Worm (Caenorhabditis elegans) whole organism, L1 larva: ENCODE measurements around the gene Y43C5A.4.

Experiments
- C16A3.4 ChIP-seq: fragments of 150-350 bp; optimal IDR thresholded peaks from 2 replicates; lab custom pipeline; 2014; ENCODE audit warnings: missing biosample characterization, missing genetic modification characterization
- C34B4.2 ChIP-seq: sonication (generic microtip); optimal IDR thresholded peaks from 2 replicates; lab custom pipeline; 2017; ENCODE audit warnings: mild to moderate bottlenecking, missing genetic modification characterization, missing compliant biosample characterization
- F16B12.6 ChIP-seq: fragments of 150-350 bp; optimal IDR thresholded peaks from 2 replicates; lab custom pipeline; 2014; ENCODE audit warnings: missing biosample characterization, missing genetic modification characterization
- ama-1 ChIP-seq: fragments of 150-350 bp; optimal IDR thresholded peaks from 2 replicates; lab custom pipeline; 2014
- ceh-8 ChIP-seq: fragments of 200-800 bp; sonication (Bioruptor generic); optimal IDR thresholded peaks from 2 replicates; lab custom pipeline; 2018; ENCODE audit warnings: mild to moderate bottlenecking, missing genetic modification characterization, moderate library complexity, missing compliant biosample characterization
- ceh-90 ChIP-seq: sonication (generic microtip); optimal IDR thresholded peaks from 2 replicates; lab custom pipeline; 2016; ENCODE audit warnings: missing genetic modification characterization, missing compliant biosample characterization
- dpl-1 ChIP-seq, 3 experiments: fragments of 150-350 bp in 2 of 3; sonication (generic microtip) in 1 of 3; optimal IDR thresholded peaks; 2 replicates each; lab custom pipeline; 2014 to 2017; ENCODE audit warnings: missing biosample characterization in 3 of 3, missing genetic modification characterization in 3 of 3, missing genetic modification reagents in 3 of 3
- efl-1 ChIP-seq, 4 experiments: fragments of 150-350 bp; optimal IDR thresholded peaks in 3 of 4; peaks in 1 of 4; 1 replicate in 1 of 4; 2 replicates in 3 of 4; lab custom pipeline; 2014; ENCODE audit warnings: missing biosample characterization in 2 of 4, missing genetic modification characterization in 2 of 4, missing genetic modification reagents in 2 of 4
- egl-13 ChIP-seq: sonication (generic microtip); optimal IDR thresholded peaks from 2 replicates; lab custom pipeline; 2016; ENCODE audit warnings: missing genotype, missing genetic modification reagents, missing genetic modification characterization, missing compliant biosample characterization
- egl-27 ChIP-seq, 2 experiments: fragments of 150-350 bp in 1 of 2; sonication (generic microtip); optimal IDR thresholded peaks; 3 replicates each; lab custom pipeline; 2017 to 2018; ENCODE audit warnings: missing biosample characterization in 2 of 2, missing genetic modification characterization in 2 of 2, missing genetic modification reagents in 2 of 2
- elt-2 ChIP-seq: sonication (generic microtip); optimal IDR thresholded peaks from 2 replicates; lab custom pipeline; 2016; ENCODE audit warnings: missing genetic modification characterization, mild to moderate bottlenecking, inconsistent platforms, missing compliant biosample characterization, missing genetic modification reagents
- elt-3 ChIP-seq, 6 experiments: fragments of 150-350 bp in 1 of 6; sonication (generic microtip); optimal IDR thresholded peaks; 2 replicates each; lab custom pipeline; 2017 to 2018; ENCODE audit warnings: missing biosample characterization in 6 of 6, missing genetic modification characterization in 6 of 6, inconsistent platforms in 1 of 6
- ets-5 ChIP-seq: fragments of 200-800 bp; sonication (Bioruptor generic); IDR thresholded peaks from 2 replicates; pipeline ENCODE4 v1.3.6; 2022; ENCODE audit warnings: missing genetic modification characterization, missing compliant biosample characterization
- fos-1 ChIP-seq: fragments of 150-350 bp; optimal IDR thresholded peaks from 2 replicates; lab custom pipeline; 2014; ENCODE audit warnings: missing biosample characterization, missing genetic modification characterization
- hlh-17 ChIP-seq: fragments of 200-800 bp; sonication (Bioruptor generic); optimal IDR thresholded peaks from 2 replicates; lab custom pipeline; 2018; ENCODE audit warnings: missing genetic modification characterization, mild to moderate bottlenecking, missing compliant biosample characterization, moderate library complexity, borderline replicate concordance
- hlh-4 ChIP-seq: sonication (generic microtip); optimal IDR thresholded peaks from 2 replicates; lab custom pipeline; 2016; ENCODE audit warnings: mild to moderate bottlenecking, missing genetic modification characterization, missing compliant biosample characterization
- hpl-2 ChIP-seq: fragments of 150-350 bp; optimal IDR thresholded peaks from 2 replicates; lab custom pipeline; 2014; ENCODE audit warnings: missing biosample characterization, missing genetic modification reagents, missing genetic modification characterization
- lin-13 ChIP-seq: fragments of 150-350 bp; optimal IDR thresholded peaks from 2 replicates; lab custom pipeline; 2014; ENCODE audit warnings: missing biosample characterization, missing genetic modification reagents, missing genetic modification characterization
- lin-14 ChIP-seq: fragments of 200-800 bp; sonication (Bioruptor generic); optimal IDR thresholded peaks from 2 replicates; lab custom pipeline; 2018; ENCODE audit warnings: mild to moderate bottlenecking, missing genetic modification characterization, moderate library complexity, missing compliant biosample characterization
- lin-15B ChIP-seq: fragments of 150-350 bp; sonication (generic microtip); optimal IDR thresholded peaks from 3 replicates; lab custom pipeline; 2014; ENCODE audit warnings: missing biosample characterization, missing genetic modification characterization
- lir-3 ChIP-seq: sonication (generic microtip); optimal IDR thresholded peaks from 2 replicates; lab custom pipeline; 2016; ENCODE audit warnings: mild to moderate bottlenecking, missing genetic modification characterization, moderate library complexity, missing compliant biosample characterization; ENCODE audit not compliant: poor library complexity
- mab-9 ChIP-seq: fragments of 200-800 bp; sonication (Bioruptor generic); IDR thresholded peaks from 2 replicates; pipeline ENCODE4 v1.3.6; 2022; ENCODE audit warnings: missing genetic modification reagents, missing genetic modification characterization, missing compliant biosample characterization
- mdl-1 ChIP-seq, 2 experiments: fragments of 150-350 bp; optimal IDR thresholded peaks; 2 replicates each; lab custom pipeline; 2014 to 2017; ENCODE audit warnings: missing biosample characterization in 2 of 2, missing genetic modification characterization in 2 of 2, inconsistent platforms in 1 of 2
- mef-2 ChIP-seq: fragments of 150-350 bp; optimal IDR thresholded peaks from 2 replicates; lab custom pipeline; 2014; ENCODE audit warnings: missing biosample characterization, missing genetic modification characterization
- nhr-12 ChIP-seq: sonication (generic microtip); optimal IDR thresholded peaks from 2 replicates; lab custom pipeline; 2017; ENCODE audit warnings: missing biosample characterization, missing genetic modification characterization
- nhr-20 ChIP-seq: sonication (generic microtip); optimal IDR thresholded peaks from 2 replicates; lab custom pipeline; 2016; ENCODE audit warnings: mild to moderate bottlenecking, missing genetic modification characterization, missing compliant biosample characterization
- nhr-237 ChIP-seq: fragments of 150-350 bp; optimal IDR thresholded peaks from 2 replicates; lab custom pipeline; 2014; ENCODE audit warnings: missing biosample characterization, missing genetic modification characterization
- nhr-28 ChIP-seq: fragments of 150-350 bp; optimal IDR thresholded peaks from 2 replicates; lab custom pipeline; 2014; ENCODE audit warnings: missing biosample characterization, missing genetic modification characterization
- nhr-47 ChIP-seq: sonication (generic microtip); optimal IDR thresholded peaks from 2 replicates; lab custom pipeline; 2016; ENCODE audit warnings: mild to moderate bottlenecking, missing genetic modification characterization, moderate library complexity, missing compliant biosample characterization
- nhr-71 ChIP-seq: sonication (generic microtip); optimal IDR thresholded peaks from 2 replicates; lab custom pipeline; 2016; ENCODE audit warnings: mild to moderate bottlenecking, missing genetic modification characterization, moderate library complexity, missing compliant biosample characterization
- nhr-76 ChIP-seq: sonication (generic microtip); optimal IDR thresholded peaks from 2 replicates; lab custom pipeline; 2017; ENCODE audit warnings: missing biosample characterization, missing genetic modification characterization
- nhr-77 ChIP-seq: fragments of 150-350 bp; optimal IDR thresholded peaks from 2 replicates; lab custom pipeline; 2014; ENCODE audit warnings: missing biosample characterization, missing genetic modification characterization
- nhr-90 ChIP-seq: sonication (generic microtip); optimal IDR thresholded peaks from 2 replicates; lab custom pipeline; 2016; ENCODE audit warnings: mild to moderate bottlenecking, missing genetic modification characterization, missing compliant biosample characterization; ENCODE audit not compliant: poor library complexity
- rnt-1 ChIP-seq: sonication (generic microtip); optimal IDR thresholded peaks from 2 replicates; lab custom pipeline; 2016; ENCODE audit warnings: mild to moderate bottlenecking, missing genetic modification characterization, moderate library complexity, missing compliant biosample characterization
- snpc-4 ChIP-seq: fragments of 150-350 bp; optimal IDR thresholded peaks from 2 replicates; lab custom pipeline; 2014; ENCODE audit warnings: missing biosample characterization, missing genetic modification characterization
- sup-37 ChIP-seq: fragments of 200-800 bp; sonication (Bioruptor generic); optimal IDR thresholded peaks from 2 replicates; lab custom pipeline; 2018; ENCODE audit warnings: mild to moderate bottlenecking, missing genetic modification characterization, missing compliant biosample characterization
- tbx-2 ChIP-seq: sonication (generic microtip); optimal IDR thresholded peaks from 2 replicates; lab custom pipeline; 2016; ENCODE audit warnings: missing genetic modification characterization, missing compliant biosample characterization
- unc-30 ChIP-seq: sonication (generic microtip); optimal IDR thresholded peaks from 2 replicates; lab custom pipeline; 2017; ENCODE audit warnings: missing biosample characterization, missing genetic modification characterization
- unc-62 ChIP-seq: fragments of 150-350 bp; optimal IDR thresholded peaks from 2 replicates; lab custom pipeline; 2014; ENCODE audit warnings: missing biosample characterization, missing genetic modification reagents, missing genetic modification characterization
- unc-86 ChIP-seq: sonication (generic microtip); optimal IDR thresholded peaks from 2 replicates; lab custom pipeline; 2016; ENCODE audit warnings: missing genetic modification characterization, missing compliant biosample characterization
- unc-98 ChIP-seq: fragments of 200-800 bp; sonication (Bioruptor generic); IDR thresholded peaks from 2 replicates; pipeline ENCODE4 v1.3.6; 2022; ENCODE audit warnings: missing genetic modification characterization, missing compliant biosample characterization
- vab-15 ChIP-seq: sonication (generic microtip); optimal IDR thresholded peaks from 2 replicates; lab custom pipeline; 2017; ENCODE audit warnings: missing genotype, mild to moderate bottlenecking, missing genetic modification characterization, missing compliant biosample characterization
- zag-1 ChIP-seq: fragments of 150-350 bp; optimal IDR thresholded peaks from 2 replicates; lab custom pipeline; 2014; ENCODE audit warnings: missing biosample characterization, missing genetic modification characterization

Y43C5A.4 gene

DNA sequence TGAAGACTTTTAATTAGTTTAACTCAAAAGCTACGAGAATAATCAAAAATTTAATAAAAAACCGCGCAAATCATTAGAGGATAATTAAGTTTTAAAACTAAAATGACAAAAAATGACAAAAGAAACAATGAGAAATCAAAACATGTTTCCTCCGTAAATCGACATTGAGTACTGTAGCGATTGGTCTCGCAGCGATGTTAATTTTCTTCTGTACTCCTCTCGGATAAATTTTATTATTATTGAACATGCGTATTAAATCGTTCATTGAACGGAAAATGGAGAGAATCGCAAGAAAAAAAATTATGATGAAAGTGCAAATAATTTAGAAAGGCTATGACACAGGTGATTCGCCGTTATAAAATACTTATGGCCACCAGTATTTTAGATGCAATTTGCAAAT, 7.5 kb downstream of the Y43C5A.4 start:
- TF ChIP-seq rnt-1 (tag; lab: Kevin White, UChicago) = no peak
- TF ChIP-seq C16A3.4 (tag; lab: Kevin White, UChicago) = no peak
- TF ChIP-seq hlh-4 (tag; lab: Kevin White, UChicago) = no peak
- no peak for TF ChIP-seq ceh-90
- TF ChIP-seq hlh-17 (GFP tag; lab: Kevin White, UChicago) = no peak
- TF ChIP-seq nhr-76 (tag; lab: Kevin White, UChicago) = no peak
- TF ChIP-seq lin-14 (GFP tag; lab: Kevin White, UChicago) = no peak
- no peak for TF ChIP-seq nhr-237
- no peak for TF ChIP-seq egl-13 (tag; lab: Kevin White, UChicago)
- no peak for TF ChIP-seq F16B12.6 (tag; lab: Kevin White, UChicago)
- no peak for TF ChIP-seq nhr-77 (tag; lab: Kevin White, UChicago)
- no peak for TF ChIP-seq efl-1 (optimal IDR thresholded peaks at IDR 0.05; lab: Kevin White, UChicago)
- no peak for TF ChIP-seq efl-1 (GFP tag; optimal IDR thresholded peaks at IDR 0.05 in 1 of 2; lab: Kevin White, UChicago)
- no peak for TF ChIP-seq mef-2 (tag; lab: Kevin White, UChicago)
- no peak for TF ChIP-seq fos-1 (tag; lab: Kevin White, UChicago)
- TF ChIP-seq nhr-28 (tag; lab: Kevin White, UChicago) = no peak

DNA sequence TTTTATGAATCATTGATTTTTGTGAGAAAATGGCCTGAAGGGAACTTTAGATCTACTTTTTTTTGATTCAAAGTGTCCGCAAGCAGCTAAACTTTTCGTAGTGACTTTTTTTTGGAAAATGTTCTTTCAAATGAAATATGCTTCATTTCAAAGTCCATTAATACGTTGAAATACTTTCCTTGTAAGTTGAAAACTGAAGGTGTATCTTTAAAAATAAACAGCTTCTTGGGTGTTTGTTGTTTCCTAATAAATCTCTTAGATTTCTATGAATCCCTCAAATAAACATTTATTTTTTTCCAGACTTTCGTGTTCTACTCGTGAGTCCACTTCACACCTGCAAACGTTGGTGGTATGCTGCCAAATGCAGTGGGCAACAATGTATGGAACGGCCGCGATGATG, 8.8 kb downstream of the Y43C5A.4 start, which contains the start of gene ebax-1:
Gene ebax-1, plus strand, starts transcription at position 301 of the 400 bp plus-strand sequence.
- TF ChIP-seq snpc-4 (no peak), lin-15B (tag; lab: Kevin White, UChicago) (no peak), dpl-1 (GFP tag; optimal IDR thresholded peaks at IDR 0.05; lab: Kevin White, UChicago) (no peak), lir-3 (no peak), sup-37 (no peak), F16B12.6 (tag; lab: Kevin White, UChicago) (no peak), tbx-2 (tag; lab: Kevin White, UChicago) (no peak), nhr-28 (tag; lab: Kevin White, UChicago) (no peak), lin-14 (GFP tag; lab: Kevin White, UChicago) (no peak), unc-98 (GFP tag; lab: Robert Waterston, UW) (no peak), elt-2 (no peak), zag-1 (tag; lab: Kevin White, UChicago) (no peak), efl-1 (optimal IDR thresholded peaks at IDR 0.05; lab: Kevin White, UChicago) (no peak), efl-1 (GFP tag; optimal IDR thresholded peaks at IDR 0.05 in 1 of 2; lab: Kevin White, UChicago) (no peak), unc-30 (tag; lab: Kevin White, UChicago) (no peak), elt-3 (tag; optimal IDR thresholded peaks at IDR 0.05; lab: Kevin White, UChicago) (no peak), mdl-1 (tag; optimal IDR thresholded peaks at IDR 0.05; lab: Kevin White, UChicago) (no peak)

DNA sequence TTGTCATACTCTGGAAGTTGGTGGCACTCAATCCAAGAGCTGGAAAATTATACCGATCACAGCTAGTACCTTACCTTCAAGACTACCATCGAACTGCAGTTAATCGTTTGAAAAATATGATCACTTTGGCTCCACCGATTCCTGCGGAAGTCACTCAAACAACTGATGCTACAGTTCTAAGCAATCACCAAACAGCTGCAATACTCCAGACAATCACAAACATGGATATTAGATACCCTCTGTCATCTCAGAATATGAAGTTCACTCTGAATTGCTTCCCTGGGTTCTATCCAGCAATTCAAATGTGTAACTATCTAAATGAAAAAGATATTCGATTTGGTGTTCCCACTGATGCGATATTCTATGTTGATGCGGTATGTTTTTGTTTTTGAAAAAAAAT, 10.8 kb downstream of the Y43C5A.4 start:
- no peak for TF ChIP-seq vab-15
- TF ChIP-seq egl-27 (tag; optimal IDR thresholded peaks at IDR 0.05; lab: Kevin White, UChicago) = no peak
- TF ChIP-seq mef-2 (tag; lab: Kevin White, UChicago) = no peak
- no peak for TF ChIP-seq unc-86 (tag; lab: Kevin White, UChicago)
- TF ChIP-seq nhr-71 (tag; lab: Kevin White, UChicago) = no peak
- TF ChIP-seq ets-5 = no peak
- TF ChIP-seq hpl-2 (GFP tag; lab: Kevin White, UChicago) = no peak
- TF ChIP-seq ama-1 (lab: Kevin White, UChicago) = no peak
- TF ChIP-seq dpl-1 (GFP tag; optimal IDR thresholded peaks at IDR 0.05; lab: Kevin White, UChicago) = no peak

DNA sequence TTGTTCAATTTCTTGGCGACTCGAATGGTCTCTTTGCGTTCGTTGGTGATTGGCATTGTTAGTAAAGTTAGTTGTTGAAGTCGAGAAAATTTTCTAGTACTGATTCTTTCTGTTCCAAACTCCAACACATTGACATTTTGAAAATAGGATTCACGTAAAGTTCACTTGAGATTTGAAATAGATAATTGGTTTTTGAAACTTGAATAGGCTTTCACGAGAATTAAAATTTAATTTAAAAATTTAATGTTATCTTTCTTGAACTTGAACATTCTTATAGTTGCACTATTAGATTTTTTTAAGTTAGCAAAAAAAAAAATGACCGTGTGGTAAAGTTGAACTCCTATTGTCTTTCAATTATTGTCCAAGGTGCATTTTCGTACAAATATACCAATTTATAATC, 16.2 kb downstream of the Y43C5A.4 start, which contains the start of gene R09E10.6:
Gene R09E10.6, minus strand, starts transcription at position 101 of the 400 bp plus-strand sequence.
- TF ChIP-seq nhr-47 (tag; lab: Kevin White, UChicago) (no peak), mdl-1 (tag; optimal IDR thresholded peaks at IDR 0.05; lab: Kevin White, UChicago) (no peak), ama-1 (lab: Kevin White, UChicago) (no peak), ceh-8 (GFP tag; lab: Kevin White, UChicago) (no peak), nhr-90 (tag; lab: Kevin White, UChicago) (no peak), C34B4.2 (no peak), egl-27 (tag; optimal IDR thresholded peaks at IDR 0.05; lab: Kevin White, UChicago) (no peak), nhr-76 (tag; lab: Kevin White, UChicago) (no peak), nhr-12 (no peak), mab-9 (GFP tag; lab: Robert Waterston, UW) (no peak), lin-13 (GFP tag; lab: Kevin White, UChicago) (no peak), nhr-20 (no peak), unc-62 (GFP tag; lab: Kevin White, UChicago) (no peak), unc-86 (tag; lab: Kevin White, UChicago) (no peak), fos-1 (tag; lab: Kevin White, UChicago) (no peak), tbx-2 (tag; lab: Kevin White, UChicago) (no peak), snpc-4 (no peak)
